Worm (Caenorhabditis elegans) whole organism, L1 larva: ENCODE measurements around the gene C33H5.1.

Source experiments
- aha-1 ChIP-seq: fragments of 150-350 bp; optimal IDR thresholded peaks from 2 replicates; lab custom pipeline; 2014; ENCODE audit warnings: missing biosample characterization, missing genetic modification characterization
- aly-2 ChIP-seq: fragments of 150-350 bp; optimal IDR thresholded peaks from 2 replicates; lab custom pipeline; 2014; ENCODE audit warnings: missing biosample characterization, missing genetic modification characterization
- blmp-1 ChIP-seq: fragments of 150-350 bp; optimal IDR thresholded peaks from 2 replicates; lab custom pipeline; 2014; ENCODE audit warnings: missing biosample characterization, missing genetic modification characterization
- ceh-63 ChIP-seq: fragments of 200-800 bp; sonication (Bioruptor generic); optimal IDR thresholded peaks from 2 replicates; lab custom pipeline; 2018; ENCODE audit warnings: mild to moderate bottlenecking, missing genetic modification characterization, missing compliant biosample characterization
- ceh-82 ChIP-seq, 3 experiments: fragments of 150-350 bp in 1 of 3; sonication (generic microtip) in 2 of 3; optimal IDR thresholded peaks; 2 replicates each; lab custom pipeline; 2014 to 2017; ENCODE audit warnings: missing biosample characterization in 3 of 3, missing genetic modification characterization in 3 of 3
- ceh-88 ChIP-seq: fragments of 200-800 bp; sonication (Bioruptor generic); IDR thresholded peaks from 2 replicates; pipeline ENCODE4 v1.3.6; 2022; ENCODE audit warnings: missing genetic modification characterization, missing compliant biosample characterization
- ces-1 ChIP-seq: fragments of 150-350 bp; optimal IDR thresholded peaks from 2 replicates; lab custom pipeline; 2014; ENCODE audit warnings: missing biosample characterization, missing genetic modification reagents, missing genetic modification characterization
- dsc-1 ChIP-seq: sonication (generic microtip); optimal IDR thresholded peaks from 2 replicates; lab custom pipeline; 2016; ENCODE audit warnings: mild to moderate bottlenecking, missing genetic modification characterization, missing compliant biosample characterization
- efl-1 ChIP-seq, 4 experiments: fragments of 150-350 bp; optimal IDR thresholded peaks in 3 of 4; peaks in 1 of 4; 1 replicate in 1 of 4; 2 replicates in 3 of 4; lab custom pipeline; 2014; ENCODE audit warnings: missing biosample characterization in 2 of 4, missing genetic modification characterization in 2 of 4, missing genetic modification reagents in 2 of 4
- egl-27 ChIP-seq, 2 experiments: fragments of 150-350 bp in 1 of 2; sonication (generic microtip); optimal IDR thresholded peaks; 3 replicates each; lab custom pipeline; 2017 to 2018; ENCODE audit warnings: missing biosample characterization in 2 of 2, missing genetic modification characterization in 2 of 2, missing genetic modification reagents in 2 of 2
- elt-2 ChIP-seq: sonication (generic microtip); optimal IDR thresholded peaks from 2 replicates; lab custom pipeline; 2016; ENCODE audit warnings: missing genetic modification characterization, mild to moderate bottlenecking, inconsistent platforms, missing compliant biosample characterization, missing genetic modification reagents
- elt-3 ChIP-seq, 6 experiments: fragments of 150-350 bp in 1 of 6; sonication (generic microtip); optimal IDR thresholded peaks; 2 replicates each; lab custom pipeline; 2017 to 2018; ENCODE audit warnings: missing biosample characterization in 6 of 6, missing genetic modification characterization in 6 of 6, inconsistent platforms in 1 of 6
- fkh-10 ChIP-seq: sonication (generic microtip); optimal IDR thresholded peaks from 2 replicates; lab custom pipeline; 2017; ENCODE audit warnings: missing biosample characterization, missing genetic modification reagents, missing genetic modification characterization
- hlh-17 ChIP-seq: fragments of 200-800 bp; sonication (Bioruptor generic); optimal IDR thresholded peaks from 2 replicates; lab custom pipeline; 2018; ENCODE audit warnings: missing genetic modification characterization, mild to moderate bottlenecking, missing compliant biosample characterization, moderate library complexity, borderline replicate concordance
- hlh-4 ChIP-seq: sonication (generic microtip); optimal IDR thresholded peaks from 2 replicates; lab custom pipeline; 2016; ENCODE audit warnings: mild to moderate bottlenecking, missing genetic modification characterization, missing compliant biosample characterization
- isw-1 ChIP-seq: fragments of 200-800 bp; sonication (Bioruptor generic); IDR thresholded peaks from 2 replicates; pipeline ENCODE4 v1.3.6; 2022; ENCODE audit warnings: missing genetic modification characterization, missing compliant biosample characterization
- jun-1 ChIP-seq: fragments of 150-350 bp; optimal IDR thresholded peaks from 2 replicates; lab custom pipeline; 2014; ENCODE audit warnings: missing biosample characterization, missing genetic modification reagents, missing genetic modification characterization
- lin-14 ChIP-seq: fragments of 200-800 bp; sonication (Bioruptor generic); optimal IDR thresholded peaks from 2 replicates; lab custom pipeline; 2018; ENCODE audit warnings: mild to moderate bottlenecking, missing genetic modification characterization, moderate library complexity, missing compliant biosample characterization
- lin-15B ChIP-seq: fragments of 150-350 bp; sonication (generic microtip); optimal IDR thresholded peaks from 3 replicates; lab custom pipeline; 2014; ENCODE audit warnings: missing biosample characterization, missing genetic modification characterization
- lin-35 ChIP-seq, 2 experiments: fragments of 150-350 bp; optimal IDR thresholded peaks; 2 replicates each; lab custom pipeline; 2014; ENCODE audit warnings: missing biosample characterization in 2 of 2, missing genetic modification characterization in 2 of 2, missing genetic modification reagents in 2 of 2
- lir-3 ChIP-seq: sonication (generic microtip); optimal IDR thresholded peaks from 2 replicates; lab custom pipeline; 2016; ENCODE audit warnings: mild to moderate bottlenecking, missing genetic modification characterization, moderate library complexity, missing compliant biosample characterization; ENCODE audit not compliant: poor library complexity
- lsy-2 ChIP-seq, 2 experiments: fragments of 150-350 bp; optimal IDR thresholded peaks; 2 replicates each; lab custom pipeline; 2014; ENCODE audit warnings: missing biosample characterization in 2 of 2, missing genetic modification characterization in 2 of 2
- mdl-1 ChIP-seq, 2 experiments: fragments of 150-350 bp; optimal IDR thresholded peaks; 2 replicates each; lab custom pipeline; 2014 to 2017; ENCODE audit warnings: missing biosample characterization in 2 of 2, missing genetic modification characterization in 2 of 2, inconsistent platforms in 1 of 2
- nhr-11 ChIP-seq: fragments of 150-350 bp; optimal IDR thresholded peaks from 2 replicates; lab custom pipeline; 2014; ENCODE audit warnings: missing biosample characterization, missing genetic modification characterization
- nhr-20 ChIP-seq: sonication (generic microtip); optimal IDR thresholded peaks from 2 replicates; lab custom pipeline; 2016; ENCODE audit warnings: mild to moderate bottlenecking, missing genetic modification characterization, missing compliant biosample characterization
- nhr-71 ChIP-seq: sonication (generic microtip); optimal IDR thresholded peaks from 2 replicates; lab custom pipeline; 2016; ENCODE audit warnings: mild to moderate bottlenecking, missing genetic modification characterization, moderate library complexity, missing compliant biosample characterization
- nhr-77 ChIP-seq: fragments of 150-350 bp; optimal IDR thresholded peaks from 2 replicates; lab custom pipeline; 2014; ENCODE audit warnings: missing biosample characterization, missing genetic modification characterization
- nhr-84 ChIP-seq: sonication (generic microtip); optimal IDR thresholded peaks from 2 replicates; lab custom pipeline; 2017; ENCODE audit warnings: missing biosample characterization, missing genetic modification characterization
- pax-3 ChIP-seq: fragments of 200-800 bp; sonication (Bioruptor generic); optimal IDR thresholded peaks from 2 replicates; lab custom pipeline; 2018; ENCODE audit warnings: mild to moderate bottlenecking, missing genetic modification characterization, moderate library complexity, missing compliant biosample characterization
- rnt-1 ChIP-seq: sonication (generic microtip); optimal IDR thresholded peaks from 2 replicates; lab custom pipeline; 2016; ENCODE audit warnings: mild to moderate bottlenecking, missing genetic modification characterization, moderate library complexity, missing compliant biosample characterization
- snu-23 ChIP-seq: sonication (generic microtip); optimal IDR thresholded peaks from 2 replicates; lab custom pipeline; 2016; ENCODE audit warnings: missing genetic modification characterization, missing compliant biosample characterization
- sox-4 ChIP-seq: sonication (generic microtip); optimal IDR thresholded peaks from 2 replicates; lab custom pipeline; 2016; ENCODE audit warnings: missing genetic modification characterization, missing compliant biosample characterization
- sptf-1 ChIP-seq: fragments of 150-350 bp; optimal IDR thresholded peaks from 2 replicates; lab custom pipeline; 2014; ENCODE audit warnings: missing biosample characterization, missing genetic modification characterization
- tbx-2 ChIP-seq: sonication (generic microtip); optimal IDR thresholded peaks from 2 replicates; lab custom pipeline; 2016; ENCODE audit warnings: missing genetic modification characterization, missing compliant biosample characterization
- tlp-1 ChIP-seq: fragments of 150-350 bp; optimal IDR thresholded peaks from 2 replicates; lab custom pipeline; 2014; ENCODE audit warnings: missing biosample characterization, missing genetic modification characterization
- unc-130 ChIP-seq: fragments of 150-350 bp; optimal IDR thresholded peaks from 2 replicates; lab custom pipeline; 2017; ENCODE audit warnings: missing biosample characterization, missing genetic modification characterization, inconsistent platforms
- unc-30 ChIP-seq: sonication (generic microtip); optimal IDR thresholded peaks from 2 replicates; lab custom pipeline; 2017; ENCODE audit warnings: missing biosample characterization, missing genetic modification characterization
- unc-86 ChIP-seq: sonication (generic microtip); optimal IDR thresholded peaks from 2 replicates; lab custom pipeline; 2016; ENCODE audit warnings: missing genetic modification characterization, missing compliant biosample characterization
- vab-15 ChIP-seq: sonication (generic microtip); optimal IDR thresholded peaks from 2 replicates; lab custom pipeline; 2017; ENCODE audit warnings: missing genotype, mild to moderate bottlenecking, missing genetic modification characterization, missing compliant biosample characterization
- xbp-1 ChIP-seq: sonication (generic microtip); optimal IDR thresholded peaks from 2 replicates; lab custom pipeline; 2016; ENCODE audit warnings: missing genetic modification characterization, missing compliant biosample characterization
- ztf-11 ChIP-seq, 2 experiments: sonication (generic microtip); optimal IDR thresholded peaks; 2 replicates each; lab custom pipeline; 2016 to 2017; ENCODE audit warnings: missing genetic modification characterization in 2 of 2, missing biosample characterization in 1 of 2, missing compliant biosample characterization in 1 of 2
- ztf-4 ChIP-seq: fragments of 150-350 bp; optimal IDR thresholded peaks from 2 replicates; lab custom pipeline; 2014; ENCODE audit warnings: missing biosample characterization, missing genetic modification characterization

The C33H5.1 gene

ce11 chrIV:7808583-7808982, at the start of gene C33H5.1:
Gene C33H5.1, plus strand, starts transcription at chrIV:7808912.
- no peak for TF ChIP-seq ztf-11 (tag; optimal IDR thresholded peaks at IDR 0.05; lab: Kevin White, UChicago)
- peak; percentile 10 for TF ChIP-seq blmp-1 (tag; lab: Kevin White, UChicago)
- TF ChIP-seq sptf-1 (tag; lab: Kevin White, UChicago) = no peak
- no peak for TF ChIP-seq efl-1 (optimal IDR thresholded peaks at IDR 0.05; lab: Kevin White, UChicago)
- TF ChIP-seq efl-1 (GFP tag; optimal IDR thresholded peaks at IDR 0.05 in 1 of 2; lab: Kevin White, UChicago) = peak in 1 of 2 experiments; percentile 53

- TF ChIP-seq elt-3 (tag; optimal IDR thresholded peaks at IDR 0.05; lab: Kevin White, UChicago) (no peak), vab-15 (tag; lab: Kevin White, UChicago) (no peak), elt-2 (no peak), sptf-1 (tag; lab: Kevin White, UChicago) (no peak), efl-1 (optimal IDR thresholded peaks at IDR 0.05; lab: Kevin White, UChicago) (no peak), efl-1 (GFP tag; optimal IDR thresholded peaks at IDR 0.05 in 1 of 2; lab: Kevin White, UChicago) (no peak), lin-35 (GFP tag; optimal IDR thresholded peaks at IDR 0.05; lab: Kevin White, UChicago) (no peak), isw-1 (GFP tag; lab: Robert Waterston, UW) (no peak), tbx-2 (tag; lab: Kevin White, UChicago) (no peak), unc-30 (tag; lab: Kevin White, UChicago) (no peak), snu-23 (GFP tag; lab: Kevin White, UChicago) (no peak), nhr-71 (tag; lab: Kevin White, UChicago) (no peak), lin-14 (GFP tag; lab: Kevin White, UChicago) (no peak), pax-3 (no peak), aly-2 (no peak), rnt-1 (no peak), sox-4 (tag; lab: Kevin White, UChicago) (no peak)
Measured at ce11 chrIV:7759527-7759926, 49.2 kb upstream of the C33H5.1 start, which contains the start of gene dsb-3. Gene dsb-3, minus strand, starts transcription at chrIV:7759627.

- no peak for TF ChIP-seq efl-1 (optimal IDR thresholded peaks at IDR 0.05; lab: Kevin White, UChicago)
- TF ChIP-seq efl-1 (GFP tag; optimal IDR thresholded peaks at IDR 0.05 in 1 of 2; lab: Kevin White, UChicago) = no peak
- no peak for TF ChIP-seq unc-130 (tag; lab: Kevin White, UChicago)
- no peak for TF ChIP-seq pax-3
- TF ChIP-seq lin-15B = no peak
- no peak for TF ChIP-seq elt-3 (tag; optimal IDR thresholded peaks at IDR 0.05; lab: Kevin White, UChicago)
- TF ChIP-seq lsy-2 (tag; optimal IDR thresholded peaks at IDR 0.05; lab: Kevin White, UChicago) = no peak
- TF ChIP-seq xbp-1 = no peak
- no peak for TF ChIP-seq unc-86 (tag; lab: Kevin White, UChicago)
- no peak for TF ChIP-seq nhr-20 (tag; lab: Kevin White, UChicago)
- TF ChIP-seq nhr-77 (tag; lab: Kevin White, UChicago) = no peak
- no peak for TF ChIP-seq lir-3 (tag; lab: Kevin White, UChicago)
- TF ChIP-seq aha-1 (tag; lab: Kevin White, UChicago) = no peak
- no peak for TF ChIP-seq lin-14 (GFP tag; lab: Kevin White, UChicago)
- no peak for TF ChIP-seq ztf-4 (tag; lab: Kevin White, UChicago)
Measured at ce11 chrIV:7760117-7760516, 48.6 kb upstream of the C33H5.1 start, which contains the start of gene del-7. Gene del-7, plus strand, starts transcription at chrIV:7760417.

DNA sequence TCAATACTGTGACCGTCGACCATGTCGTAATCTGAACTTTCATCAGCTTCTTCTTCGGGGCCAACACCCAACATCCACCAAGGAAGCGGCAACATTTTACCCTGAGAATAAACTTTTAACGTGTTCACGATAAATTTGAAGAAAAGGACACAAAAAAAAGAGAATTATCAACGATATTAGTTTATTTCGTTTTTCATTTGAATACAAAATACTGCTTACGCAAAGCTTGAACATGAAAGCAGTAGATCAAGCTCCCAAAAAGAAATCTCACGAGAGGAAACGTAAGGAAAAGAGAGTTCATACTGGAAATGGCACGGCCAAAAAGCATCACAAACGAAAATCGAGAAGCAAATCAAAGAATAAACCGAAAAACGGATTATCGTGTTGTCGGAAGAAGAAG, 45.0 kb upstream of the C33H5.1 start, which contains the start of the genes C46A5.6 and C46A5.1:
Gene C46A5.6, minus strand, starts transcription at position 101 of the 400 bp plus-strand sequence.
Gene C46A5.1, plus strand, starts transcription at position 184 of the 400 bp plus-strand sequence.
- TF ChIP-seq hlh-4 (no peak), ceh-63 (no peak), nhr-84 (tag; lab: Kevin White, UChicago) (no peak), ceh-88 (GFP tag; lab: Robert Waterston, UW) (no peak), ces-1 (no peak), jun-1 (tag; lab: Kevin White, UChicago) (no peak), dsc-1 (tag; lab: Kevin White, UChicago) (no peak), mdl-1 (tag; optimal IDR thresholded peaks at IDR 0.05; lab: Kevin White, UChicago) (no peak), lin-14 (GFP tag; lab: Kevin White, UChicago) (no peak), hlh-17 (GFP tag; lab: Kevin White, UChicago) (no peak), tlp-1 (tag; lab: Kevin White, UChicago) (no peak), egl-27 (tag; optimal IDR thresholded peaks at IDR 0.05; lab: Kevin White, UChicago) (no peak), fkh-10 (GFP tag; lab: Kevin White, UChicago) (no peak), nhr-11 (tag; lab: Kevin White, UChicago) (no peak), ceh-82 (tag; optimal IDR thresholded peaks at IDR 0.05; lab: Kevin White, UChicago) (no peak)
